Worm (Caenorhabditis elegans) whole organism, L3 larva: ENCODE results near the gene metl-1.

ENCODE experiments used
- R02D3.7 ChIP-seq: fragments of 150-350 bp; optimal IDR thresholded peaks from 2 replicates; lab custom pipeline; 2014; ENCODE audit warnings: missing biosample characterization, missing genetic modification characterization
- ZK546.5 ChIP-seq: sonication (generic microtip); optimal IDR thresholded peaks from 2 replicates; lab custom pipeline; 2017; ENCODE audit warnings: missing biosample characterization, missing genetic modification characterization
- ama-1 ChIP-seq: fragments of 150-350 bp; optimal IDR thresholded peaks from 2 replicates; lab custom pipeline; 2018
- ceh-16 ChIP-seq: sonication (generic microtip); optimal IDR thresholded peaks from 2 replicates; lab custom pipeline; 2017; ENCODE audit warnings: missing biosample characterization, missing genetic modification characterization
- ceh-28 ChIP-seq: fragments of 150-350 bp; optimal IDR thresholded peaks from 2 replicates; lab custom pipeline; 2014; ENCODE audit warnings: missing biosample characterization, missing genetic modification reagents, missing genetic modification characterization
- ceh-82 ChIP-seq: fragments of 150-350 bp; optimal IDR thresholded peaks from 2 replicates; lab custom pipeline; 2014; ENCODE audit warnings: missing biosample characterization, missing genetic modification characterization
- daf-12 ChIP-seq: fragments of 150-350 bp; optimal IDR thresholded peaks from 2 replicates; lab custom pipeline; 2014; ENCODE audit warnings: missing biosample characterization, missing genetic modification reagents, missing genetic modification characterization
- egl-5 ChIP-seq: fragments of 150-350 bp; optimal IDR thresholded peaks from 2 replicates; lab custom pipeline; 2017; ENCODE audit warnings: missing biosample characterization, missing genetic modification reagents, missing genetic modification characterization, inconsistent platforms
- elt-1 ChIP-seq: fragments of 150-350 bp; optimal IDR thresholded peaks from 2 replicates; lab custom pipeline; 2014; ENCODE audit warnings: missing biosample characterization, missing genetic modification characterization
- elt-2 ChIP-seq: sonication (generic microtip); optimal IDR thresholded peaks from 2 replicates; lab custom pipeline; 2016; ENCODE audit warnings: missing genetic modification reagents, mild to moderate bottlenecking, missing genetic modification characterization, missing compliant biosample characterization
- elt-3 ChIP-seq, 3 experiments: fragments of 150-350 bp in 1 of 3; sonication (generic microtip) in 2 of 3; optimal IDR thresholded peaks; 2 replicates in 2 of 3; 4 replicates in 1 of 3; lab custom pipeline; 2014 to 2017; ENCODE audit warnings: missing biosample characterization in 3 of 3, missing genetic modification characterization in 3 of 3
- fkh-2 ChIP-seq: fragments of 150-350 bp; optimal IDR thresholded peaks from 2 replicates; lab custom pipeline; 2014; ENCODE audit warnings: missing biosample characterization, missing genetic modification reagents, missing genetic modification characterization
- fos-1 ChIP-seq: fragments of 150-350 bp; optimal IDR thresholded peaks from 2 replicates; lab custom pipeline; 2014; ENCODE audit warnings: missing biosample characterization, missing genetic modification characterization
- jun-1 ChIP-seq: fragments of 150-350 bp; optimal IDR thresholded peaks from 2 replicates; lab custom pipeline; 2014; ENCODE audit warnings: missing biosample characterization, missing genetic modification reagents, missing genetic modification characterization
- lin-15B ChIP-seq: fragments of 150-350 bp; optimal IDR thresholded peaks from 2 replicates; lab custom pipeline; 2014; ENCODE audit warnings: missing biosample characterization, missing genetic modification characterization
- lin-39 ChIP-seq: fragments of 150-350 bp; optimal IDR thresholded peaks from 2 replicates; lab custom pipeline; 2018; ENCODE audit warnings: missing biosample characterization, missing genetic modification reagents, missing genetic modification characterization
- lsy-12 ChIP-seq: sonication (generic microtip); optimal IDR thresholded peaks from 2 replicates; lab custom pipeline; 2016; ENCODE audit warnings: mild to moderate bottlenecking, missing genetic modification characterization, missing compliant biosample characterization
- mdl-1 ChIP-seq: fragments of 150-350 bp; optimal IDR thresholded peaks from 2 replicates; lab custom pipeline; 2014; ENCODE audit warnings: missing biosample characterization, missing genetic modification characterization
- mml-1 ChIP-seq: fragments of 150-350 bp; sonication (generic microtip); optimal IDR thresholded peaks from 3 replicates; lab custom pipeline; 2014; ENCODE audit warnings: missing biosample characterization, missing genetic modification characterization
- nfya-1 ChIP-seq: sonication (generic microtip); optimal IDR thresholded peaks from 2 replicates; lab custom pipeline; 2017; ENCODE audit warnings: missing genetic modification characterization, mild to moderate bottlenecking, missing compliant biosample characterization, antibody characterized with exemption, moderate library complexity; ENCODE audit not compliant: insufficient read depth
- nhr-11 ChIP-seq: fragments of 150-350 bp; optimal IDR thresholded peaks from 2 replicates; lab custom pipeline; 2014; ENCODE audit warnings: missing biosample characterization, missing genetic modification characterization
- nhr-23 ChIP-seq: fragments of 150-350 bp; optimal IDR thresholded peaks from 2 replicates; lab custom pipeline; 2014; ENCODE audit warnings: missing biosample characterization, missing genetic modification reagents, missing genetic modification characterization
- nhr-237 ChIP-seq: fragments of 150-350 bp; optimal IDR thresholded peaks from 2 replicates; lab custom pipeline; 2014; ENCODE audit warnings: missing biosample characterization, missing genetic modification characterization
- nhr-25 ChIP-seq: sonication (generic microtip); optimal IDR thresholded peaks from 2 replicates; lab custom pipeline; 2017; ENCODE audit warnings: missing biosample characterization, missing genetic modification characterization
- nhr-28 ChIP-seq: fragments of 150-350 bp; optimal IDR thresholded peaks from 2 replicates; lab custom pipeline; 2014; ENCODE audit warnings: missing biosample characterization, missing genetic modification characterization
- nhr-43 ChIP-seq: sonication (generic microtip); optimal IDR thresholded peaks from 2 replicates; lab custom pipeline; 2016; ENCODE audit warnings: mild to moderate bottlenecking, missing genetic modification characterization, missing compliant biosample characterization; ENCODE audit not compliant: poor library complexity, severe bottlenecking
- nhr-67 ChIP-seq: fragments of 150-350 bp; optimal IDR thresholded peaks from 2 replicates; lab custom pipeline; 2014; ENCODE audit warnings: missing biosample characterization, missing genetic modification characterization
- nhr-77 ChIP-seq: fragments of 150-350 bp; optimal IDR thresholded peaks from 2 replicates; lab custom pipeline; 2014; ENCODE audit warnings: missing biosample characterization, missing genetic modification characterization
- pha-4 ChIP-seq: fragments of 150-350 bp; optimal IDR thresholded peaks from 2 replicates; lab custom pipeline; 2014; ENCODE audit warnings: missing biosample characterization, missing genetic modification reagents, missing genetic modification characterization
- pqm-1 ChIP-seq: fragments of 150-350 bp; optimal IDR thresholded peaks from 2 replicates; lab custom pipeline; 2017; ENCODE audit warnings: missing biosample characterization, missing genetic modification characterization, inconsistent platforms
- sea-2 ChIP-seq: fragments of 150-350 bp; sonication (generic microtip); optimal IDR thresholded peaks from 4 replicates; lab custom pipeline; 2014; ENCODE audit warnings: missing biosample characterization, missing genetic modification reagents, missing genetic modification characterization
- skn-1 ChIP-seq: fragments of 150-350 bp; optimal IDR thresholded peaks from 2 replicates; lab custom pipeline; 2014; ENCODE audit warnings: missing biosample characterization, missing genetic modification characterization
- snpc-4 ChIP-seq: fragments of 150-350 bp; optimal IDR thresholded peaks from 2 replicates; lab custom pipeline; 2014; ENCODE audit warnings: missing biosample characterization, missing genetic modification characterization
- tbx-2 ChIP-seq: sonication (generic microtip); optimal IDR thresholded peaks from 2 replicates; lab custom pipeline; 2016; ENCODE audit warnings: mild to moderate bottlenecking, missing genetic modification characterization, missing compliant biosample characterization
- unc-39 ChIP-seq: sonication (generic microtip); optimal IDR thresholded peaks from 4 replicates; lab custom pipeline; 2017; ENCODE audit warnings: missing biosample characterization, missing genetic modification characterization
- ztf-11 ChIP-seq: fragments of 150-350 bp; optimal IDR thresholded peaks from 2 replicates; lab custom pipeline; 2014; ENCODE audit warnings: missing biosample characterization, missing genetic modification characterization
- ztf-4 ChIP-seq: fragments of 150-350 bp; optimal IDR thresholded peaks from 2 replicates; lab custom pipeline; 2014; ENCODE audit warnings: missing biosample characterization, missing genetic modification characterization

metl-1 gene

ce11 chrII:11476410-11476809, 3.0 kb upstream of the metl-1 start, which contains the start of gene W02B12.16:
W02B12.16 (minus strand) TSS chrII:11476510.
- no peak for TF ChIP-seq skn-1 (tag; lab: Kevin White, UChicago)
- TF ChIP-seq nhr-43 (tag; lab: Kevin White, UChicago), result peak; percentile 2

- TF ChIP-seq pqm-1 (tag; lab: Kevin White, UChicago), result peak; percentile 77
- peak; percentile 15 for TF ChIP-seq skn-1 (tag; lab: Kevin White, UChicago)
- peak; percentile 4 for TF ChIP-seq mdl-1 (tag; lab: Kevin White, UChicago)
- peak; percentile 77 for TF ChIP-seq elt-2
- TF ChIP-seq lin-15B, result no peak
- TF ChIP-seq pha-4 (tag; lab: Kevin White, UChicago), result peak; percentile 5
- no peak for TF ChIP-seq egl-5 (tag; lab: Kevin White, UChicago)
- TF ChIP-seq unc-39 (tag; lab: Kevin White, UChicago), result no peak
- no peak for TF ChIP-seq sea-2 (GFP tag; lab: Kevin White, UChicago)
- no peak for TF ChIP-seq ceh-82 (tag; lab: Kevin White, UChicago)
- TF ChIP-seq nhr-25, result peak; percentile 51
- no peak for TF ChIP-seq ceh-16 (tag; lab: Kevin White, UChicago)
- TF ChIP-seq ZK546.5 (tag; lab: Kevin White, UChicago), result no peak
- no peak for TF ChIP-seq R02D3.7 (tag; lab: Kevin White, UChicago)
- TF ChIP-seq jun-1 (tag; lab: Kevin White, UChicago), result peak; percentile 46
- TF ChIP-seq nhr-43 (tag; lab: Kevin White, UChicago), result peak; percentile 75
- peak; percentile 47 for TF ChIP-seq snpc-4 (tag; lab: Kevin White, UChicago)
- no peak for TF ChIP-seq lsy-12 (tag; lab: Kevin White, UChicago)
- no peak for TF ChIP-seq nfya-1 (tag; lab: Kevin White, UChicago)
- no peak for TF ChIP-seq ztf-4 (tag; lab: Kevin White, UChicago)
- TF ChIP-seq tbx-2 (tag; lab: Kevin White, UChicago), result no peak
- no peak for TF ChIP-seq ama-1 (lab: Kevin White, UChicago)
- peak; percentile 24 to 86 (median 76) for TF ChIP-seq elt-3 (tag; optimal IDR thresholded peaks at IDR 0.05; lab: Kevin White, UChicago)
These were observed 833 bp downstream of the metl-1 start for ce11 chrII:11472542-11472941.

ce11 chrII:11471916-11472315, 1.5 kb downstream of the metl-1 start, which contains the start of gene mfn-1:
mfn-1 (minus strand) TSS chrII:11472016.
- TF ChIP-seq nhr-28, result no peak
- no peak for TF ChIP-seq nhr-237 (tag; lab: Kevin White, UChicago)
- TF ChIP-seq elt-2, result no peak

ce11 chrII:11469574-11470108, 3.7 kb downstream of the metl-1 start, which contains the start of gene cisd-1:
cisd-1 (minus strand) TSS chrII:11469624.
- TF ChIP-seq pha-4 (tag; lab: Kevin White, UChicago) (peak; percentile 27), ZK546.5 (tag; lab: Kevin White, UChicago) (no peak), nfya-1 (tag; lab: Kevin White, UChicago) (peak; percentile 21), elt-2 (peak; percentile 65), pqm-1 (tag; lab: Kevin White, UChicago) (peak; percentile 52)

- TF ChIP-seq ztf-11 (tag; lab: Kevin White, UChicago) (no peak), jun-1 (tag; lab: Kevin White, UChicago) (no peak), daf-12 (tag; lab: Kevin White, UChicago) (no peak), pqm-1 (tag; lab: Kevin White, UChicago) (no peak), nhr-237 (tag; lab: Kevin White, UChicago) (no peak), fos-1 (tag; lab: Kevin White, UChicago) (no peak), pha-4 (tag; lab: Kevin White, UChicago) (no peak), tbx-2 (tag; lab: Kevin White, UChicago) (no peak)
These were observed 5.8 kb downstream of the metl-1 start, which contains the start of gene klp-17 for ce11 chrII:11467541-11467940. klp-17 (minus strand) TSS chrII:11467641.

- TF ChIP-seq mdl-1 (tag; lab: Kevin White, UChicago), result no peak
- peak; percentile 83 for TF ChIP-seq nhr-25
- no peak for TF ChIP-seq daf-12 (tag; lab: Kevin White, UChicago)
- TF ChIP-seq snpc-4 (tag; lab: Kevin White, UChicago), result peak; percentile 29
- no peak for TF ChIP-seq nhr-11 (tag; lab: Kevin White, UChicago)
- TF ChIP-seq egl-5 (tag; lab: Kevin White, UChicago), result peak; percentile 55
- no peak for TF ChIP-seq lsy-12 (tag; lab: Kevin White, UChicago)
- TF ChIP-seq mml-1, result no peak
- peak; percentile 76 for TF ChIP-seq elt-2
- TF ChIP-seq elt-1 (tag; lab: Kevin White, UChicago), result peak; percentile 34
- TF ChIP-seq ztf-11 (tag; lab: Kevin White, UChicago), result no peak
- peak; percentile 70 for TF ChIP-seq ceh-28 (tag; lab: Kevin White, UChicago)
- peak; percentile 53 for TF ChIP-seq fkh-2 (tag; lab: Kevin White, UChicago)
- no peak for TF ChIP-seq nhr-77 (tag; lab: Kevin White, UChicago)
- no peak for TF ChIP-seq nhr-67 (tag; lab: Kevin White, UChicago)
- TF ChIP-seq lin-39 (tag; lab: Kevin White, UChicago), result no peak
- peak; percentile 71 for TF ChIP-seq nhr-23
- TF ChIP-seq pha-4 (tag; lab: Kevin White, UChicago), result peak; percentile 70
- TF ChIP-seq nhr-43 (tag; lab: Kevin White, UChicago), result peak; percentile 73
- peak; percentile 82 for TF ChIP-seq pqm-1 (tag; lab: Kevin White, UChicago)
- TF ChIP-seq R02D3.7 (tag; lab: Kevin White, UChicago), result peak; percentile 35
- TF ChIP-seq nfya-1 (tag; lab: Kevin White, UChicago), result peak; percentile 61
- peak; percentile 28 for TF ChIP-seq lin-15B
These were observed 8.9 kb downstream of the metl-1 start, which contains the start of the genes aars-1 and rga-1 for ce11 chrII:11464427-11464944. aars-1 (minus strand) TSS chrII:11464497. rga-1 (plus strand) TSS chrII:11464894.
